Fruit fly (Drosophila melanogaster) whole organism, embryonic: ENCODE measurements around the gene CG33702.

Experiments used
- ATbp ChIP-seq: fragments of 200-800 bp; sonication (Bioruptor generic); optimal IDR thresholded peaks from 2 replicates; lab custom pipeline; 2017; ENCODE audit warnings: missing biosample characterization, mild to moderate bottlenecking, missing genetic modification characterization, missing genetic modification reagents
- CG10959 ChIP-seq: fragments of 200-800 bp; sonication (Bioruptor generic); IDR thresholded peaks from 2 replicates; pipeline ENCODE4 v1.3.6; 2022; ENCODE audit warnings: missing biosample characterization, missing genetic modification characterization
- CG11085 ChIP-seq: fragments of 200-800 bp; sonication (Bioruptor generic); IDR thresholded peaks from 2 replicates; pipeline ENCODE4 v1.3.6; 2022; ENCODE audit warnings: missing biosample characterization, missing genetic modification characterization
- CG11504 ChIP-seq: fragments of 200-800 bp; sonication (Bioruptor generic); optimal IDR thresholded peaks from 3 replicates; lab custom pipeline; 2019; ENCODE audit warnings: missing biosample characterization, mild to moderate bottlenecking, missing genetic modification characterization, moderate library complexity
- CG13424 ChIP-seq: fragments of 200-800 bp; sonication (Bioruptor generic); optimal IDR thresholded peaks from 2 replicates; lab custom pipeline; 2019; ENCODE audit warnings: missing biosample characterization, mild to moderate bottlenecking, missing genetic modification characterization, moderate library complexity
- CG18764 ChIP-seq: fragments of 200-800 bp; sonication (Bioruptor generic); optimal IDR thresholded peaks from 3 replicates; lab custom pipeline; 2016; ENCODE audit warnings: missing biosample characterization, missing genetic modification characterization
- CG3281 ChIP-seq: fragments of 200-800 bp; sonication (Bioruptor generic); optimal IDR thresholded peaks from 3 replicates; lab custom pipeline; 2017; ENCODE audit warnings: missing biosample characterization, mild to moderate bottlenecking, missing genetic modification characterization
- CG3407 ChIP-seq: fragments of 200-800 bp; sonication (Bioruptor generic); optimal IDR thresholded peaks from 2 replicates; lab custom pipeline; 2018; ENCODE audit warnings: missing biosample characterization, mild to moderate bottlenecking, missing genetic modification characterization
- CG6654 ChIP-seq: fragments of 200-800 bp; sonication (Bioruptor generic); optimal IDR thresholded peaks from 2 replicates; lab custom pipeline; 2017; ENCODE audit warnings: missing biosample characterization, mild to moderate bottlenecking, missing genetic modification characterization
- CG9797 ChIP-seq: fragments of 200-800 bp; sonication (Bioruptor generic); optimal IDR thresholded peaks from 3 replicates; lab custom pipeline; 2018; ENCODE audit warnings: missing biosample characterization, mild to moderate bottlenecking, missing genetic modification characterization
- CG9876 ChIP-seq: fragments of 200-800 bp; sonication (Bioruptor generic); optimal IDR thresholded peaks from 2 replicates; lab custom pipeline; 2016; ENCODE audit warnings: missing biosample characterization, missing genetic modification characterization
- CkIIα-i1 ChIP-seq: fragments of 200-800 bp; sonication (Bioruptor generic); IDR thresholded peaks from 2 replicates; pipeline ENCODE4 v1.3.6; 2022; ENCODE audit warnings: missing biosample characterization, missing genetic modification characterization
- D ChIP-seq, 2 experiments: fragments of 200-800 bp in 1 of 2; fragments of >200 bp in 1 of 2; sonication (Bioruptor generic) in 1 of 2; optimal IDR thresholded peaks; 2 replicates in 1 of 2; 3 replicates in 1 of 2; lab custom pipeline; 2017; ENCODE audit warnings: mild to moderate bottlenecking in 1 of 2, missing biosample characterization in 1 of 2, missing genetic modification characterization in 1 of 2, missing genetic modification reagents in 1 of 2
- Dref ChIP-seq: fragments of 200-800 bp; sonication (Bioruptor generic); IDR thresholded peaks from 2 replicates; pipeline ENCODE4 v1.3.6; 2022; ENCODE audit warnings: missing biosample characterization, missing genetic modification characterization
- Drgx ChIP-seq: fragments of 200-800 bp; sonication (Bioruptor generic); IDR thresholded peaks from 2 replicates; pipeline ENCODE4 v1.3.6; 2022; ENCODE audit warnings: missing biosample characterization, missing genetic modification characterization
- Eip74EF ChIP-seq, 2 experiments: fragments of 200-800 bp in 1 of 2; fragments of >200 bp in 1 of 2; sonication (Bioruptor generic) in 1 of 2; optimal IDR thresholded peaks; 2 replicates each; lab custom pipeline; 2017 to 2019; ENCODE audit warnings: missing biosample characterization in 2 of 2, missing genetic modification characterization in 2 of 2, mild to moderate bottlenecking in 1 of 2, moderate library complexity in 1 of 2
- H15 ChIP-seq: fragments of 200-800 bp; sonication (Bioruptor generic); IDR thresholded peaks from 3 replicates; pipeline ENCODE4 v1.3.6; 2022; ENCODE audit warnings: missing biosample characterization, missing genetic modification characterization
- Hey ChIP-seq: fragments of 200-800 bp; sonication (Bioruptor generic); optimal IDR thresholded peaks from 3 replicates; lab custom pipeline; 2018; ENCODE audit warnings: missing biosample characterization, mild to moderate bottlenecking, missing genetic modification characterization
- Med ChIP-seq: fragments of 200-800 bp; sonication (Bioruptor generic); peaks from one replicate; lab custom pipeline; 2016; ENCODE audit warnings: missing biosample characterization, missing genetic modification characterization, mild to moderate bottlenecking, inconsistent platforms, moderate library complexity
- Nf-YB ChIP-seq: fragments of 200-800 bp; sonication (Bioruptor generic); optimal IDR thresholded peaks from 3 replicates; lab custom pipeline; 2019; ENCODE audit warnings: missing biosample characterization, mild to moderate bottlenecking, missing genetic modification characterization, moderate library complexity
- Trl ChIP-seq, 3 experiments: fragments of >200 bp in 2 of 3; fragments of 200-800 bp in 1 of 3; sonication (Bioruptor generic) in 1 of 3; optimal IDR thresholded peaks; 2 replicates in 1 of 3; 3 replicates in 2 of 3; lab custom pipeline; 2016 to 2017; ENCODE audit warnings: missing biosample characterization in 1 of 3, missing genetic modification characterization in 1 of 3
- Vsx1 ChIP-seq: fragments of 200-800 bp; sonication (Bioruptor generic); optimal IDR thresholded peaks from 2 replicates; lab custom pipeline; 2017; ENCODE audit warnings: missing biosample characterization, mild to moderate bottlenecking, missing genetic modification characterization, missing genetic modification reagents
- ab ChIP-seq: fragments of 200-800 bp; sonication (Bioruptor generic); optimal IDR thresholded peaks from 2 replicates; lab custom pipeline; 2016; ENCODE audit warnings: missing biosample characterization, missing genetic modification characterization
- abd-A ChIP-seq: fragments of 200-800 bp; sonication (Bioruptor generic); optimal IDR thresholded peaks from 3 replicates; lab custom pipeline; 2019; ENCODE audit warnings: missing biosample characterization, mild to moderate bottlenecking, missing genetic modification characterization, moderate library complexity
- cg ChIP-seq: fragments of 200-800 bp; sonication (Bioruptor generic); optimal IDR thresholded peaks from 3 replicates; lab custom pipeline; 2019; ENCODE audit warnings: missing biosample characterization, mild to moderate bottlenecking, missing genetic modification characterization, moderate library complexity
- dmrt99B ChIP-seq: fragments of 200-800 bp; sonication (Bioruptor generic); optimal IDR thresholded peaks from 2 replicates; lab custom pipeline; 2018; ENCODE audit warnings: missing biosample characterization, mild to moderate bottlenecking, missing genetic modification characterization, moderate library complexity
- dysf ChIP-seq: fragments of 200-800 bp; sonication (Bioruptor generic); IDR thresholded peaks from 3 replicates; pipeline ENCODE4 v1.3.6; 2022; ENCODE audit warnings: missing biosample characterization, missing genetic modification characterization
- gcm2 ChIP-seq: fragments of 200-800 bp; sonication (Bioruptor generic); optimal IDR thresholded peaks from 2 replicates; lab custom pipeline; 2016; ENCODE audit warnings: missing biosample characterization, missing genetic modification characterization
- gem ChIP-seq: fragments of 200-800 bp; sonication (Bioruptor generic); optimal IDR thresholded peaks from 2 replicates; lab custom pipeline; 2019; ENCODE audit warnings: missing biosample characterization, mild to moderate bottlenecking, missing genetic modification characterization, moderate library complexity
- klu ChIP-seq: fragments of 200-800 bp; sonication (Bioruptor generic); IDR thresholded peaks from 2 replicates; pipeline ENCODE4 v1.3.6; 2022; ENCODE audit warnings: missing biosample characterization, missing genetic modification characterization
- lola ChIP-seq, 3 experiments: fragments of >200 bp in 2 of 3; fragments of 200-800 bp in 1 of 3; sonication (Bioruptor generic) in 1 of 3; optimal IDR thresholded peaks; 2 replicates each; lab custom pipeline; 2017 to 2019; ENCODE audit warnings: missing biosample characterization in 3 of 3, missing genetic modification characterization in 3 of 3, mild to moderate bottlenecking in 1 of 3, moderate library complexity in 1 of 3
- lov ChIP-seq, 2 experiments: fragments of 200-800 bp in 1 of 2; fragments of >200 bp in 1 of 2; sonication (Bioruptor generic) in 1 of 2; IDR thresholded peaks in 1 of 2; optimal IDR thresholded peaks in 1 of 2; 2 replicates in 1 of 2; 3 replicates in 1 of 2; pipeline versions ENCODE4 v1.3.6 to Lab custom; 2017 to 2022; ENCODE audit warnings: missing biosample characterization in 1 of 2, missing genetic modification characterization in 1 of 2
- row ChIP-seq: fragments of 200-800 bp; sonication (Bioruptor generic); IDR thresholded peaks from 3 replicates; pipeline ENCODE4 v1.3.6; 2022; ENCODE audit warnings: missing biosample characterization, missing genetic modification characterization
- sc ChIP-seq, 3 experiments: fragments of >200 bp in 2 of 3; fragments of 200-800 bp in 1 of 3; sonication (Bioruptor generic) in 1 of 3; optimal IDR thresholded peaks; 2 replicates in 2 of 3; 3 replicates in 1 of 3; lab custom pipeline; 2017; ENCODE audit warnings: mild to moderate bottlenecking in 1 of 3, missing biosample characterization in 1 of 3, missing genetic modification characterization in 1 of 3, missing genetic modification reagents in 1 of 3
- slbo ChIP-seq: fragments of 200-800 bp; sonication (Bioruptor generic); IDR thresholded peaks from 2 replicates; pipeline ENCODE4 v1.3.6; 2022; ENCODE audit warnings: missing biosample characterization, missing genetic modification characterization
- ssp ChIP-seq: fragments of 200-800 bp; sonication (Bioruptor generic); IDR thresholded peaks from 2 replicates; pipeline ENCODE4 v1.3.6; 2022; ENCODE audit warnings: missing biosample characterization, missing genetic modification characterization
- stwl ChIP-seq: fragments of 200-800 bp; sonication (Bioruptor generic); optimal IDR thresholded peaks from 3 replicates; lab custom pipeline; 2018; ENCODE audit warnings: missing biosample characterization, mild to moderate bottlenecking, missing genetic modification characterization, moderate library complexity
- tll ChIP-seq, 2 experiments: fragments of 200-800 bp in 1 of 2; fragments of >200 bp in 1 of 2; sonication (Bioruptor generic) in 1 of 2; optimal IDR thresholded peaks; 2 replicates each; lab custom pipeline; 2017 to 2019; ENCODE audit warnings: missing biosample characterization in 2 of 2, missing genetic modification characterization in 2 of 2, mild to moderate bottlenecking in 1 of 2, moderate library complexity in 1 of 2
- vvl ChIP-seq: fragments of 200-800 bp; sonication (Bioruptor generic); IDR thresholded peaks from 2 replicates; pipeline ENCODE4 v1.3.6; 2022; ENCODE audit warnings: missing biosample characterization, missing genetic modification characterization

CG33702 gene

dm6 chr3L:9559040-9559439, 45.8 kb upstream of the CG33702 start (continued):
- TF ChIP-seq abd-A (tag; lab: Kevin White, UChicago) (no peak), Drgx (GFP tag; lab: Robert Waterston, UW) (peak; percentile 9; the same call in 1 of the 2 replicates), Nf-YB (GFP tag; lab: Kevin White, UChicago) (no peak), lov (optimal IDR thresholded peaks at IDR 0.05; lab: Kevin White, UChicago) (no peak), lov (GFP tag; IDR thresholded peaks at IDR 0.05; lab: Robert Waterston, UW) (no peak), CG9876 (GFP tag; lab: Kevin White, UChicago) (no peak), stwl (tag; lab: Kevin White, UChicago) (no peak), CG11504 (tag; lab: Kevin White, UChicago) (peak; percentile 14), CG18764 (GFP tag; lab: Kevin White, UChicago) (no peak), Dref (GFP tag; lab: Robert Waterston, UW) (no peak), Eip74EF (GFP tag; optimal IDR thresholded peaks at IDR 0.05; lab: Kevin White, UChicago) (no peak), CkIIα-i1 (GFP tag; lab: Robert Waterston, UW) (no peak), sc (optimal IDR thresholded peaks at IDR 0.05; lab: Kevin White, UChicago) (no peak), sc (GFP tag; optimal IDR thresholded peaks at IDR 0.05; lab: Kevin White, UChicago) (no peak), vvl (GFP tag; lab: Robert Waterston, UW) (peak; percentile 33; the same call in 1 of the 2 replicates), H15 (GFP tag; lab: Robert Waterston, UW) (no peak), ab (GFP tag; lab: Kevin White, UChicago) (no peak), CG9797 (GFP tag; lab: Kevin White, UChicago) (no peak), gcm2 (GFP tag; lab: Kevin White, UChicago) (no peak), dmrt99B (tag; lab: Kevin White, UChicago) (peak; percentile 14), ssp (GFP tag; lab: Robert Waterston, UW) (no peak), Vsx1 (no peak), CG11085 (no peak), CG3281 (GFP tag; lab: Kevin White, UChicago) (no peak), tll (GFP tag; optimal IDR thresholded peaks at IDR 0.05; lab: Kevin White, UChicago) (no peak), CG13424 (tag; lab: Kevin White, UChicago) (no peak), CG6654 (GFP tag; lab: Kevin White, UChicago) (no peak), Trl (optimal IDR thresholded peaks at IDR 0.05; lab: Kevin White, UChicago) (no peak), Trl (GFP tag; optimal IDR thresholded peaks at IDR 0.05; lab: Kevin White, UChicago) (no peak), klu (GFP tag; lab: Robert Waterston, UW) (no peak), CG10959 (GFP tag; lab: Robert Waterston, UW) (no peak), row (GFP tag; lab: Robert Waterston, UW) (peak; percentile 38; the same call in 2 of the 3 replicates), gem (tag; lab: Kevin White, UChicago) (peak; percentile 7), dysf (GFP tag; lab: Robert Waterston, UW) (0 out of 3 replicates have a peak, but pooled peaks have one; percentile 37), cg (GFP tag; lab: Kevin White, UChicago) (no peak), Med (GFP tag; lab: Kevin White, UChicago) (peak; percentile 40), CG3407 (GFP tag; lab: Kevin White, UChicago) (no peak), D (optimal IDR thresholded peaks at IDR 0.05; lab: Kevin White, UChicago) (no peak), D (GFP tag; optimal IDR thresholded peaks at IDR 0.05; lab: Kevin White, UChicago) (no peak), slbo (GFP tag; lab: Robert Waterston, UW) (0 out of 2 replicates have a peak, but pooled peaks have one; percentile 36), lola (GFP tag; optimal IDR thresholded peaks at IDR 0.05; lab: Kevin White, UChicago) (no peak), Hey (tag; lab: Kevin White, UChicago) (no peak), ATbp (no peak)
